Worm (Caenorhabditis elegans) whole organism, midembryonic: ENCODE data around the gene dnj-24.

Experiments used
- T22C8.4 ChIP-seq: fragments of 200-800 bp; sonication (Bioruptor generic); IDR thresholded peaks from 2 replicates; pipeline ENCODE4 v1.3.6; 2022; ENCODE audit warnings: missing genetic modification characterization, missing compliant biosample characterization
- cog-1 ChIP-seq: sonication (generic microtip); optimal IDR thresholded peaks from 2 replicates; lab custom pipeline; 2016; ENCODE audit warnings: missing genetic modification characterization, missing compliant biosample characterization
- flt-1 ChIP-seq: fragments of 200-800 bp; sonication (Bioruptor generic); IDR thresholded peaks from 2 replicates; pipeline ENCODE4 v1.3.6; 2022; ENCODE audit warnings: missing genetic modification characterization, missing compliant biosample characterization
- klf-2 ChIP-seq: fragments of 200-800 bp; sonication (Bioruptor generic); conservative IDR thresholded peaks from 2 replicates; pipeline ENCODE4 v1.3.6; 2022; ENCODE audit warnings: missing genetic modification reagents, missing genetic modification characterization, missing compliant biosample characterization
- med-1 ChIP-seq: sonication (generic microtip); optimal IDR thresholded peaks from 2 replicates; lab custom pipeline; 2017; ENCODE audit warnings: missing genetic modification characterization, mild to moderate bottlenecking, missing compliant biosample characterization, antibody characterized with exemption, missing genetic modification reagents; ENCODE audit not compliant: insufficient read depth
- ref-1 ChIP-seq: fragments of 200-800 bp; sonication (Bioruptor generic); conservative IDR thresholded peaks from 2 replicates; pipeline ENCODE4 v1.3.6; 2022; ENCODE audit warnings: missing genetic modification reagents, missing genetic modification characterization, missing compliant biosample characterization
- tab-1 ChIP-seq: fragments of 200-800 bp; sonication (Bioruptor generic); IDR thresholded peaks from 2 replicates; pipeline ENCODE4 v1.3.6; 2022; ENCODE audit warnings: missing genetic modification characterization, missing compliant biosample characterization
- ztf-23 ChIP-seq: fragments of 200-800 bp; sonication (Bioruptor generic); IDR thresholded peaks from 2 replicates; pipeline ENCODE4 v1.3.6; 2022; ENCODE audit warnings: missing genetic modification reagents, missing genetic modification characterization, missing compliant biosample characterization
- ztf-29 ChIP-seq: fragments of 200-800 bp; sonication (Bioruptor generic); IDR thresholded peaks from 2 replicates; pipeline ENCODE4 v1.3.6; 2022; ENCODE audit warnings: missing genetic modification reagents, missing genetic modification characterization, missing compliant biosample characterization

Gene dnj-24

ce11 chrIII:5419527-5419926 is 4.4 kb downstream of the dnj-24 start:
- TF ChIP-seq cog-1 (tag; lab: Kevin White, UChicago) = no peak
- no peak for TF ChIP-seq tab-1
- TF ChIP-seq ztf-23 = no peak
- TF ChIP-seq T22C8.4 (GFP tag; lab: Robert Waterston, UW) = no peak

ce11 chrIII:5417921-5418320 is 6.0 kb downstream of the dnj-24 start:
- TF ChIP-seq klf-2 (GFP tag; lab: Robert Waterston, UW) (no peak), ztf-23 (no peak), flt-1 (GFP tag; lab: Robert Waterston, UW) (no peak)

ce11 chrIII:5413680-5414079 is 10.2 kb downstream of the dnj-24 start, which contains the start of gene grl-22:
TSS of gene grl-22 (minus strand) at chrIII:5414011.
- TF ChIP-seq tab-1 (no peak), flt-1 (GFP tag; lab: Robert Waterston, UW) (no peak), cog-1 (tag; lab: Kevin White, UChicago) (no peak), ztf-29 (GFP tag; lab: Robert Waterston, UW) (no peak), T22C8.4 (GFP tag; lab: Robert Waterston, UW) (no peak), klf-2 (GFP tag; lab: Robert Waterston, UW) (no peak), med-1 (no peak), ref-1 (no peak), ztf-23 (no peak)

ce11 chrIII:5407588-5407987 is 16.3 kb downstream of the dnj-24 start, which contains the start of gene W03A5.1:
TSS of gene W03A5.1 (plus strand) at chrIII:5407888.
- TF ChIP-seq ref-1 (no peak), med-1 (no peak), tab-1 (no peak), ztf-29 (GFP tag; lab: Robert Waterston, UW) (no peak), flt-1 (GFP tag; lab: Robert Waterston, UW) (no peak), ztf-23 (no peak), klf-2 (GFP tag; lab: Robert Waterston, UW) (no peak), T22C8.4 (GFP tag; lab: Robert Waterston, UW) (no peak), cog-1 (tag; lab: Kevin White, UChicago) (no peak)

ce11 chrIII:5407060-5407459 is 16.8 kb downstream of the dnj-24 start:
- no peak for TF ChIP-seq ztf-23
- no peak for TF ChIP-seq klf-2 (GFP tag; lab: Robert Waterston, UW)
- TF ChIP-seq ztf-29 (GFP tag; lab: Robert Waterston, UW) = no peak

- no peak for TF ChIP-seq flt-1 (GFP tag; lab: Robert Waterston, UW)
- TF ChIP-seq ref-1 = no peak
- no peak for TF ChIP-seq ztf-23
- TF ChIP-seq T22C8.4 (GFP tag; lab: Robert Waterston, UW) = no peak
- no peak for TF ChIP-seq cog-1 (tag; lab: Kevin White, UChicago)
Measured at ce11 chrIII:5406314-5406713, 17.6 kb downstream of the dnj-24 start.

- TF ChIP-seq tab-1 (no peak), ztf-29 (GFP tag; lab: Robert Waterston, UW) (peak; percentile 64; the same call in 1 of the 2 replicates)
Measured at ce11 chrIII:5405628-5406084, 18.2 kb downstream of the dnj-24 start, which contains the start of the genes W03A5.2 and Y32H12A.8. TSS of gene W03A5.2 (plus strand) at chrIII:5406034. TSS of gene Y32H12A.8 (minus strand) at chrIII:5406037.

ce11 chrIII:5404998-5405397 is 18.9 kb downstream of the dnj-24 start:
- TF ChIP-seq cog-1 (tag; lab: Kevin White, UChicago) (no peak), flt-1 (GFP tag; lab: Robert Waterston, UW) (no peak), ref-1 (no peak), tab-1 (no peak), med-1 (no peak), klf-2 (GFP tag; lab: Robert Waterston, UW) (no peak), ztf-23 (no peak), T22C8.4 (GFP tag; lab: Robert Waterston, UW) (no peak), ztf-29 (GFP tag; lab: Robert Waterston, UW) (no peak)

ce11 chrIII:5402419-5402818 is 21.5 kb downstream of the dnj-24 start:
- TF ChIP-seq tab-1 (no peak), cog-1 (tag; lab: Kevin White, UChicago) (no peak), T22C8.4 (GFP tag; lab: Robert Waterston, UW) (no peak), klf-2 (GFP tag; lab: Robert Waterston, UW) (no peak), ref-1 (no peak), med-1 (no peak), ztf-29 (GFP tag; lab: Robert Waterston, UW) (no peak), flt-1 (GFP tag; lab: Robert Waterston, UW) (no peak)

- TF ChIP-seq klf-2 (GFP tag; lab: Robert Waterston, UW) = no peak
- TF ChIP-seq cog-1 (tag; lab: Kevin White, UChicago) = no peak
- no peak for TF ChIP-seq ztf-23
Measured at ce11 chrIII:5395746-5396145, 28.1 kb downstream of the dnj-24 start.

- TF ChIP-seq klf-2 (GFP tag; lab: Robert Waterston, UW) (no peak), med-1 (no peak), ztf-23 (no peak), ztf-29 (GFP tag; lab: Robert Waterston, UW) (no peak), tab-1 (no peak), cog-1 (tag; lab: Kevin White, UChicago) (no peak), T22C8.4 (GFP tag; lab: Robert Waterston, UW) (no peak), flt-1 (GFP tag; lab: Robert Waterston, UW) (no peak), ref-1 (no peak)
Measured at ce11 chrIII:5389365-5389764, 34.5 kb downstream of the dnj-24 start.
